Worm (Caenorhabditis elegans) whole organism, L1 larva: ENCODE data around the gene C55A6.10.

Source experiments
- C16A3.4 ChIP-seq: fragments of 150-350 bp; optimal IDR thresholded peaks from 2 replicates; lab custom pipeline; 2014; ENCODE audit warnings: missing biosample characterization, missing genetic modification characterization
- F16B12.6 ChIP-seq: fragments of 150-350 bp; optimal IDR thresholded peaks from 2 replicates; lab custom pipeline; 2014; ENCODE audit warnings: missing biosample characterization, missing genetic modification characterization
- aha-1 ChIP-seq: fragments of 150-350 bp; optimal IDR thresholded peaks from 2 replicates; lab custom pipeline; 2014; ENCODE audit warnings: missing biosample characterization, missing genetic modification characterization
- aly-2 ChIP-seq: fragments of 150-350 bp; optimal IDR thresholded peaks from 2 replicates; lab custom pipeline; 2014; ENCODE audit warnings: missing biosample characterization, missing genetic modification characterization
- ama-1 ChIP-seq: fragments of 150-350 bp; optimal IDR thresholded peaks from 2 replicates; lab custom pipeline; 2014
- blmp-1 ChIP-seq: fragments of 150-350 bp; optimal IDR thresholded peaks from 2 replicates; lab custom pipeline; 2014; ENCODE audit warnings: missing biosample characterization, missing genetic modification characterization
- ceh-63 ChIP-seq: fragments of 200-800 bp; sonication (Bioruptor generic); optimal IDR thresholded peaks from 2 replicates; lab custom pipeline; 2018; ENCODE audit warnings: mild to moderate bottlenecking, missing genetic modification characterization, missing compliant biosample characterization
- ceh-82 ChIP-seq, 3 experiments: fragments of 150-350 bp in 1 of 3; sonication (generic microtip) in 2 of 3; optimal IDR thresholded peaks; 2 replicates each; lab custom pipeline; 2014 to 2017; ENCODE audit warnings: missing biosample characterization in 3 of 3, missing genetic modification characterization in 3 of 3
- dpl-1 ChIP-seq, 3 experiments: fragments of 150-350 bp in 2 of 3; sonication (generic microtip) in 1 of 3; optimal IDR thresholded peaks; 2 replicates each; lab custom pipeline; 2014 to 2017; ENCODE audit warnings: missing biosample characterization in 3 of 3, missing genetic modification characterization in 3 of 3, missing genetic modification reagents in 3 of 3
- efl-1 ChIP-seq, 4 experiments: fragments of 150-350 bp; optimal IDR thresholded peaks in 3 of 4; peaks in 1 of 4; 1 replicate in 1 of 4; 2 replicates in 3 of 4; lab custom pipeline; 2014; ENCODE audit warnings: missing biosample characterization in 2 of 4, missing genetic modification characterization in 2 of 4, missing genetic modification reagents in 2 of 4
- egl-27 ChIP-seq, 2 experiments: fragments of 150-350 bp in 1 of 2; sonication (generic microtip); optimal IDR thresholded peaks; 3 replicates each; lab custom pipeline; 2017 to 2018; ENCODE audit warnings: missing biosample characterization in 2 of 2, missing genetic modification characterization in 2 of 2, missing genetic modification reagents in 2 of 2
- elt-2 ChIP-seq: sonication (generic microtip); optimal IDR thresholded peaks from 2 replicates; lab custom pipeline; 2016; ENCODE audit warnings: missing genetic modification characterization, mild to moderate bottlenecking, inconsistent platforms, missing compliant biosample characterization, missing genetic modification reagents
- elt-3 ChIP-seq, 6 experiments: fragments of 150-350 bp in 1 of 6; sonication (generic microtip); optimal IDR thresholded peaks; 2 replicates each; lab custom pipeline; 2017 to 2018; ENCODE audit warnings: missing biosample characterization in 6 of 6, missing genetic modification characterization in 6 of 6, inconsistent platforms in 1 of 6
- fkh-10 ChIP-seq: sonication (generic microtip); optimal IDR thresholded peaks from 2 replicates; lab custom pipeline; 2017; ENCODE audit warnings: missing biosample characterization, missing genetic modification reagents, missing genetic modification characterization
- fos-1 ChIP-seq: fragments of 150-350 bp; optimal IDR thresholded peaks from 2 replicates; lab custom pipeline; 2014; ENCODE audit warnings: missing biosample characterization, missing genetic modification characterization
- grh-1 ChIP-seq: fragments of 200-800 bp; sonication (Bioruptor generic); IDR thresholded peaks from 2 replicates; pipeline ENCODE4 v1.3.6; 2022; ENCODE audit warnings: missing genetic modification reagents, missing genetic modification characterization, missing compliant biosample characterization
- hpl-2 ChIP-seq: fragments of 150-350 bp; optimal IDR thresholded peaks from 2 replicates; lab custom pipeline; 2014; ENCODE audit warnings: missing biosample characterization, missing genetic modification reagents, missing genetic modification characterization
- jun-1 ChIP-seq: fragments of 150-350 bp; optimal IDR thresholded peaks from 2 replicates; lab custom pipeline; 2014; ENCODE audit warnings: missing biosample characterization, missing genetic modification reagents, missing genetic modification characterization
- lin-14 ChIP-seq: fragments of 200-800 bp; sonication (Bioruptor generic); optimal IDR thresholded peaks from 2 replicates; lab custom pipeline; 2018; ENCODE audit warnings: mild to moderate bottlenecking, missing genetic modification characterization, moderate library complexity, missing compliant biosample characterization
- lin-35 ChIP-seq, 2 experiments: fragments of 150-350 bp; optimal IDR thresholded peaks; 2 replicates each; lab custom pipeline; 2014; ENCODE audit warnings: missing biosample characterization in 2 of 2, missing genetic modification characterization in 2 of 2, missing genetic modification reagents in 2 of 2
- lir-3 ChIP-seq: sonication (generic microtip); optimal IDR thresholded peaks from 2 replicates; lab custom pipeline; 2016; ENCODE audit warnings: mild to moderate bottlenecking, missing genetic modification characterization, moderate library complexity, missing compliant biosample characterization; ENCODE audit not compliant: poor library complexity
- lsy-2 ChIP-seq, 2 experiments: fragments of 150-350 bp; optimal IDR thresholded peaks; 2 replicates each; lab custom pipeline; 2014; ENCODE audit warnings: missing biosample characterization in 2 of 2, missing genetic modification characterization in 2 of 2
- mdl-1 ChIP-seq, 2 experiments: fragments of 150-350 bp; optimal IDR thresholded peaks; 2 replicates each; lab custom pipeline; 2014 to 2017; ENCODE audit warnings: missing biosample characterization in 2 of 2, missing genetic modification characterization in 2 of 2, inconsistent platforms in 1 of 2
- mep-1 ChIP-seq: fragments of 150-350 bp; optimal IDR thresholded peaks from 2 replicates; lab custom pipeline; 2014; ENCODE audit warnings: missing biosample characterization, missing genetic modification characterization
- nhr-11 ChIP-seq: fragments of 150-350 bp; optimal IDR thresholded peaks from 2 replicates; lab custom pipeline; 2014; ENCODE audit warnings: missing biosample characterization, missing genetic modification characterization
- nhr-12 ChIP-seq: sonication (generic microtip); optimal IDR thresholded peaks from 2 replicates; lab custom pipeline; 2017; ENCODE audit warnings: missing biosample characterization, missing genetic modification characterization
- nhr-19 ChIP-seq: fragments of 200-800 bp; sonication (Bioruptor generic); conservative IDR thresholded peaks from 2 replicates; pipeline ENCODE4 v1.3.6; 2022; ENCODE audit warnings: missing genetic modification characterization, missing compliant biosample characterization
- nhr-20 ChIP-seq: sonication (generic microtip); optimal IDR thresholded peaks from 2 replicates; lab custom pipeline; 2016; ENCODE audit warnings: mild to moderate bottlenecking, missing genetic modification characterization, missing compliant biosample characterization
- nhr-237 ChIP-seq: fragments of 150-350 bp; optimal IDR thresholded peaks from 2 replicates; lab custom pipeline; 2014; ENCODE audit warnings: missing biosample characterization, missing genetic modification characterization
- nhr-71 ChIP-seq: sonication (generic microtip); optimal IDR thresholded peaks from 2 replicates; lab custom pipeline; 2016; ENCODE audit warnings: mild to moderate bottlenecking, missing genetic modification characterization, moderate library complexity, missing compliant biosample characterization
- nhr-77 ChIP-seq: fragments of 150-350 bp; optimal IDR thresholded peaks from 2 replicates; lab custom pipeline; 2014; ENCODE audit warnings: missing biosample characterization, missing genetic modification characterization
- nhr-85 ChIP-seq: sonication (generic microtip); peaks from one replicate; lab custom pipeline; 2016; ENCODE audit warnings: missing genetic modification characterization, inconsistent platforms, missing compliant biosample characterization
- nhr-90 ChIP-seq: sonication (generic microtip); optimal IDR thresholded peaks from 2 replicates; lab custom pipeline; 2016; ENCODE audit warnings: mild to moderate bottlenecking, missing genetic modification characterization, missing compliant biosample characterization; ENCODE audit not compliant: poor library complexity
- rnt-1 ChIP-seq: sonication (generic microtip); optimal IDR thresholded peaks from 2 replicates; lab custom pipeline; 2016; ENCODE audit warnings: mild to moderate bottlenecking, missing genetic modification characterization, moderate library complexity, missing compliant biosample characterization
- skn-1 ChIP-seq: fragments of 150-350 bp; optimal IDR thresholded peaks from 2 replicates; lab custom pipeline; 2014; ENCODE audit warnings: missing biosample characterization, missing genetic modification characterization
- snu-23 ChIP-seq: sonication (generic microtip); optimal IDR thresholded peaks from 2 replicates; lab custom pipeline; 2016; ENCODE audit warnings: missing genetic modification characterization, missing compliant biosample characterization
- sox-4 ChIP-seq: sonication (generic microtip); optimal IDR thresholded peaks from 2 replicates; lab custom pipeline; 2016; ENCODE audit warnings: missing genetic modification characterization, missing compliant biosample characterization
- tbx-2 ChIP-seq: sonication (generic microtip); optimal IDR thresholded peaks from 2 replicates; lab custom pipeline; 2016; ENCODE audit warnings: missing genetic modification characterization, missing compliant biosample characterization
- unc-130 ChIP-seq: fragments of 150-350 bp; optimal IDR thresholded peaks from 2 replicates; lab custom pipeline; 2017; ENCODE audit warnings: missing biosample characterization, missing genetic modification characterization, inconsistent platforms
- unc-30 ChIP-seq: sonication (generic microtip); optimal IDR thresholded peaks from 2 replicates; lab custom pipeline; 2017; ENCODE audit warnings: missing biosample characterization, missing genetic modification characterization
- zag-1 ChIP-seq: fragments of 150-350 bp; optimal IDR thresholded peaks from 2 replicates; lab custom pipeline; 2014; ENCODE audit warnings: missing biosample characterization, missing genetic modification characterization

C55A6.10 gene

ce11 chrV:11533365-11533949 lies 28.3 kb downstream of the C55A6.10 start:
- TF ChIP-seq lir-3 (tag; lab: Kevin White, UChicago) (no peak), ceh-63 (GFP tag; lab: Kevin White, UChicago) (peak; percentile 17), ama-1 (lab: Kevin White, UChicago) (no peak), zag-1 (no peak)

ce11 chrV:11534495-11535189 lies 29.5 kb downstream of the C55A6.10 start:
- TF ChIP-seq lin-14 (GFP tag; lab: Kevin White, UChicago) (peak; percentile 72), fkh-10 (GFP tag; lab: Kevin White, UChicago) (no peak), nhr-85 (peak; percentile 81), sox-4 (tag; lab: Kevin White, UChicago) (no peak), egl-27 (tag; optimal IDR thresholded peaks at IDR 0.05; lab: Kevin White, UChicago) (no peak), nhr-12 (tag; lab: Kevin White, UChicago) (no peak), aha-1 (tag; lab: Kevin White, UChicago) (no peak), nhr-11 (tag; lab: Kevin White, UChicago) (no peak), ama-1 (lab: Kevin White, UChicago) (peak; percentile 65), ceh-82 (tag; optimal IDR thresholded peaks at IDR 0.05; lab: Kevin White, UChicago) (no peak), skn-1 (tag; lab: Kevin White, UChicago) (no peak), grh-1 (GFP tag; lab: Robert Waterston, UW) (peak; percentile 10; the same call in 1 of the 2 replicates), tbx-2 (no peak), unc-30 (no peak), dpl-1 (GFP tag; optimal IDR thresholded peaks at IDR 0.05; lab: Kevin White, UChicago) (peak in 1 of 3 experiments; percentile 28), lsy-2 (tag; optimal IDR thresholded peaks at IDR 0.05; lab: Kevin White, UChicago) (peak in 1 of 2 experiments; percentile 43), nhr-71 (tag; lab: Kevin White, UChicago) (peak; percentile 68), jun-1 (tag; lab: Kevin White, UChicago) (peak; percentile 11), elt-3 (tag; optimal IDR thresholded peaks at IDR 0.05; lab: Kevin White, UChicago) (peak in 5 of 6 experiments; percentile 64 to 90 (median 68)), unc-130 (tag; lab: Kevin White, UChicago) (peak; percentile 6), nhr-19 (GFP tag; lab: Robert Waterston, UW) (peak; percentile 14), hpl-2 (GFP tag; lab: Kevin White, UChicago) (peak; percentile 21), nhr-237 (tag; lab: Kevin White, UChicago) (no peak), blmp-1 (tag; lab: Kevin White, UChicago) (peak; percentile 99), nhr-20 (peak; percentile 76), efl-1 (optimal IDR thresholded peaks at IDR 0.05; lab: Kevin White, UChicago) (no peak), efl-1 (GFP tag; optimal IDR thresholded peaks at IDR 0.05 in 1 of 2; lab: Kevin White, UChicago) (peak in 1 of 2 experiments; percentile 78), mdl-1 (tag; optimal IDR thresholded peaks at IDR 0.05; lab: Kevin White, UChicago) (peak in 1 of 2 experiments; percentile 60), rnt-1 (tag; lab: Kevin White, UChicago) (peak; percentile 48), F16B12.6 (tag; lab: Kevin White, UChicago) (no peak), C16A3.4 (tag; lab: Kevin White, UChicago) (peak; percentile 13), nhr-90 (tag; lab: Kevin White, UChicago) (peak; percentile 51), nhr-77 (tag; lab: Kevin White, UChicago) (no peak), elt-2 (tag; lab: Kevin White, UChicago) (peak; percentile 87), mep-1 (peak; percentile 11), lin-35 (GFP tag; optimal IDR thresholded peaks at IDR 0.05; lab: Kevin White, UChicago) (peak in 1 of 2 experiments; percentile 71), snu-23 (GFP tag; lab: Kevin White, UChicago) (peak; percentile 37), fos-1 (no peak), aly-2 (no peak)
